Worm (Caenorhabditis elegans) whole organism, early embryonic: ENCODE measurements around the gene Y71G10AR.4.

Source experiments
- B0310.2 ChIP-seq: sonication (generic microtip); optimal IDR thresholded peaks from 2 replicates; lab custom pipeline; 2016; ENCODE audit warnings: mild to moderate bottlenecking, missing genetic modification characterization, missing compliant biosample characterization
- F13C5.2 ChIP-seq: sonication (generic microtip); optimal IDR thresholded peaks from 2 replicates; lab custom pipeline; 2017; ENCODE audit warnings: mild to moderate bottlenecking, missing genetic modification characterization, inconsistent platforms, missing compliant biosample characterization
- aly-1 ChIP-seq: sonication (generic microtip); optimal IDR thresholded peaks from 2 replicates; lab custom pipeline; 2016; ENCODE audit warnings: missing genetic modification characterization, missing compliant biosample characterization
- ama-1 ChIP-seq: fragments of 150-350 bp; optimal IDR thresholded peaks from 2 replicates; lab custom pipeline; 2014
- ceh-13 ChIP-seq: fragments of 200-800 bp; sonication (Bioruptor generic); optimal IDR thresholded peaks from 2 replicates; lab custom pipeline; 2018; ENCODE audit warnings: mild to moderate bottlenecking, missing genetic modification characterization, missing compliant biosample characterization
- ceh-36 ChIP-seq: sonication (generic microtip); optimal IDR thresholded peaks from 2 replicates; lab custom pipeline; 2016; ENCODE audit warnings: missing genetic modification characterization, inconsistent platforms, missing compliant biosample characterization
- ets-7 ChIP-seq: sonication (generic microtip); optimal IDR thresholded peaks from 2 replicates; lab custom pipeline; 2016; ENCODE audit warnings: missing genotype, missing genetic modification characterization, missing compliant biosample characterization
- flt-1 ChIP-seq: fragments of 200-800 bp; sonication (Bioruptor generic); IDR thresholded peaks from 2 replicates; pipeline ENCODE4 v1.3.6; 2022; ENCODE audit warnings: missing genetic modification characterization, missing compliant biosample characterization
- hmbx-1 ChIP-seq: sonication (generic microtip); optimal IDR thresholded peaks from 2 replicates; lab custom pipeline; 2016; ENCODE audit warnings: mild to moderate bottlenecking, missing genetic modification characterization, missing compliant biosample characterization
- hmg-4 ChIP-seq: fragments of 200-800 bp; sonication (Bioruptor generic); optimal IDR thresholded peaks from 2 replicates; lab custom pipeline; 2018; ENCODE audit warnings: mild to moderate bottlenecking, missing genetic modification characterization, missing compliant biosample characterization
- hnd-1 ChIP-seq: sonication (generic microtip); optimal IDR thresholded peaks from 2 replicates; lab custom pipeline; 2016; ENCODE audit warnings: missing genetic modification characterization, missing compliant biosample characterization
- pes-1 ChIP-seq: fragments of 200-800 bp; sonication (Bioruptor generic); IDR thresholded peaks from 2 replicates; pipeline ENCODE4 v1.3.6; 2022; ENCODE audit warnings: missing genetic modification reagents, missing genetic modification characterization, missing compliant biosample characterization
- scrt-1 ChIP-seq: fragments of 200-800 bp; sonication (Bioruptor generic); IDR thresholded peaks from 2 replicates; pipeline ENCODE4 v1.3.6; 2022; ENCODE audit warnings: missing genetic modification characterization, missing compliant biosample characterization
- sea-1 ChIP-seq: fragments of 200-800 bp; sonication (Bioruptor generic); conservative IDR thresholded peaks from 2 replicates; pipeline ENCODE4 v1.3.6; 2022; ENCODE audit warnings: missing genetic modification characterization, missing compliant biosample characterization
- tbx-11 ChIP-seq: fragments of 200-800 bp; sonication (Bioruptor generic); IDR thresholded peaks from 2 replicates; pipeline ENCODE4 v1.3.6; 2022; ENCODE audit warnings: missing genetic modification characterization, missing compliant biosample characterization
- tbx-37 ChIP-seq: fragments of 200-800 bp; sonication (Bioruptor generic); conservative IDR thresholded peaks from 2 replicates; pipeline ENCODE4 v1.3.6; 2022; ENCODE audit warnings: missing genetic modification reagents, missing genetic modification characterization, missing compliant biosample characterization
- tra-4 ChIP-seq: sonication (generic microtip); optimal IDR thresholded peaks from 2 replicates; lab custom pipeline; 2017; ENCODE audit warnings: missing genetic modification characterization, missing compliant biosample characterization

Y71G10AR.4 gene

DNA sequence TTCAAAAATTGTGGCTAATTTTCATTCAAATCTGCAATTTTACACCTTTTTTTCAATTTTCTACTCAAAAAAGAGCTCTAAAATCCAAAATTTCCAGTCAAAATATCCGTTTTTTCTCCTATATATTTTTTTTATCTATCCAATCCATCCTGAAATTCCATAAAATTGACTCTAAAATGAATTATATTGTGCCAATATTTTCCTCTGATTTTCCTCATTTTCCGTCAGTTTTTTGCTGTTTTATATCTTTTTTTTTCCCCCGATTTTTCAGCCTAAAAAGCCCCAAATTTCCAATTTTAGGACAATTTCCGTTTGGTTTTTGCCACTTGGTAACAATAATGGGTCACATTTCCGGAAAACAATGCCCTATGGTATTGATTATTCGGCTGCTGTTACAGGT is at the start of gene Y71G10AR.4:
TSS of gene Y71G10AR.4 (plus strand) at position 301 of the 400 bp plus-strand sequence.
- TF ChIP-seq flt-1 (GFP tag; lab: Robert Waterston, UW) (no peak), hmg-4 (GFP tag; lab: Kevin White, UChicago) (no peak), tbx-11 (GFP tag; lab: Robert Waterston, UW) (no peak), tra-4 (tag; lab: Kevin White, UChicago) (no peak), hmbx-1 (tag; lab: Kevin White, UChicago) (no peak), pes-1 (GFP tag; lab: Robert Waterston, UW) (no peak), ceh-36 (tag; lab: Kevin White, UChicago) (no peak), ama-1 (lab: Kevin White, UChicago) (no peak), scrt-1 (GFP tag; lab: Robert Waterston, UW) (no peak), hnd-1 (tag; lab: Kevin White, UChicago) (no peak), aly-1 (tag; lab: Kevin White, UChicago) (no peak), sea-1 (no peak), tbx-37 (GFP tag; lab: Robert Waterston, UW) (no peak), B0310.2 (tag; lab: Kevin White, UChicago) (no peak), ceh-13 (GFP tag; lab: Kevin White, UChicago) (no peak), F13C5.2 (no peak), ets-7 (tag; lab: Kevin White, UChicago) (no peak)

DNA sequence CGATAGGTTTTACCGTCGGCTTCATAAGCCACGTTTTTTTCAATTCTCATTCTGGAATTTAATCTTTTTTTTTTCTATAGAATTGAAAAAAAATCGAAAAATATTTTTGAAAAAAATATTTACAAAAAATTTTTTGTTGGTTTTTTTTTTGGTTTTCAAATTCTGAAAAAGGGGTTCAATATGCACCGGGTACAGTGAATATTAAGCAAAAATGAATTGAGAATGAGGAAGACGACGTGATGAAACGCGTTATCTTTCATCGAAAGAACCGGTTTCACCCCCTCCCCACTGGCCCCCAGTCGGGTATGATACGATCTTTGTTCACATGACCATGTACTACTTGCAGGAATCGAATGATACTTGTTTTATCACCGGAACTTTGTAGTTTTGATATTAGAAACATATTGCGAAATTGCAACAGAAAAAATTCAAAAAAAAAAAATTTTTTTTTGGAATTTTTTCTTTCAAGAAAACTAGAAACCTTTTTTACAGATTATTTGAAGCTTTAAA is 49.5 kb upstream of the Y71G10AR.4 start, which contains the start of gene C54E4.5:
TSS of gene C54E4.5 (minus strand) at position 51 of the 510 bp plus-strand sequence.
- TF ChIP-seq tra-4 (tag; lab: Kevin White, UChicago): no peak
- TF ChIP-seq pes-1 (GFP tag; lab: Robert Waterston, UW): no peak

DNA sequence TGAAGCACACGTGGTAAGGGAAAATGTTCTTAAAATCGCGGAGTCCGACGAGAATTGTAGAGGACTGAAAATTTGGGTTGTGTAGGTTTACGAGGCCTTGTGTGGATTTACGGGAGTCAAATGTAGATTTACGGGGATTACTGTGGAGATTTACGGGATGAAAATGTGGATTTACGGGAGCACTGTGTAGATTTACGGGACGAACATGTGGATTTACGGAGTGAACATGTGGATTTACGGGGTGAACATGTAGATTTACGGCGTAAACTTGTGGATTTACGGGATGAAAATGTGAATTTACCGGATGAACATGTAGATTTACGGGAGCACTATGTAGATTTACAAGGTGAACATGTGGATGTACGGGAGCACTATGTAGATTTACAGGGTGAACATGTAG is 42.6 kb upstream of the Y71G10AR.4 start:
- TF ChIP-seq sea-1 (no peak), ceh-13 (GFP tag; lab: Kevin White, UChicago) (no peak), hnd-1 (tag; lab: Kevin White, UChicago) (no peak), tra-4 (tag; lab: Kevin White, UChicago) (no peak), tbx-11 (GFP tag; lab: Robert Waterston, UW) (no peak), B0310.2 (tag; lab: Kevin White, UChicago) (no peak), scrt-1 (GFP tag; lab: Robert Waterston, UW) (no peak), hmbx-1 (tag; lab: Kevin White, UChicago) (no peak), hmg-4 (GFP tag; lab: Kevin White, UChicago) (no peak), ets-7 (tag; lab: Kevin White, UChicago) (no peak), pes-1 (GFP tag; lab: Robert Waterston, UW) (no peak), tbx-37 (GFP tag; lab: Robert Waterston, UW) (no peak), F13C5.2 (no peak), ama-1 (lab: Kevin White, UChicago) (no peak), flt-1 (GFP tag; lab: Robert Waterston, UW) (no peak)

DNA sequence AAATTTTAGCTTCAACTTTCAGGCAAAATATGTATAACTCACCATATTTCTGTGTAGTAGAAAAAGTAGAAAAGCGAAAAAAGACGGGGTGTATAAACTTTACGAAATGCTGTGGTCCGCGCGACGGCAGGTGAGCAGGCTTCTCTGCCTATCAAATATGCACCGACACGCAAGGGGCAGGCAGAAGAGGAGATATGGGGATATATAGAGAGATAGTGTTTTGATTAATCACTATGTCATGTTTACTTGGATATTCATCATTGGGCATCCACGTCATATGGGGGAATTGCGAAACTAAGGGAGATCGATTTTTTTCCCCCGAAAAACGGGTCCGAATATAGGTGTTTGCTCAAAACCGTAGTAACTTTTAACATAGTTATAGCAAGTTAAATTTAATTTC is 39.8 kb upstream of the Y71G10AR.4 start, which contains the start of gene gcy-37:
TSS of gene gcy-37 (minus strand) at position 101 of the 400 bp plus-strand sequence.
- TF ChIP-seq F13C5.2 (no peak), scrt-1 (GFP tag; lab: Robert Waterston, UW) (no peak), aly-1 (tag; lab: Kevin White, UChicago) (no peak), tbx-37 (GFP tag; lab: Robert Waterston, UW) (no peak), ceh-36 (tag; lab: Kevin White, UChicago) (no peak), tbx-11 (GFP tag; lab: Robert Waterston, UW) (no peak)

DNA sequence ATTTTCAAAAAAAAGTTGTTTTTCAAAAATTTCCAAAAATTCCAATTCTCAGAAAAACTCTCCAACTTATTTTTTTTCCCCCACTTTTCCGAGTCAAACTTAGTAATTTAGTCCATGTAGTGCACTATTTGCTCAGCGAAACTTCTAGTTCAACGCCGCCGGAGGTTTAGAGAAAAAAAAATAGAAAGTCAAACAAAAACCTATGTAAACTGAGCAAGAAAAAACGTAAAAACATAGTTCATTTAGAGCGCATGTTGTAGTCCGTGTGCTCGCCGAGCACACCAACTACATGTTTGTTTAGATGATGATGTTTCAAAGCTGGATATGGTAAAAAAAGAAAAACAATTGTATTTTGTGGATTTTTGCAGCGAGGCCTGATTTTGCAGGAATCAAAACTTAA is 36.6 kb upstream of the Y71G10AR.4 start:
- TF ChIP-seq B0310.2 (tag; lab: Kevin White, UChicago): no peak
- TF ChIP-seq hnd-1 (tag; lab: Kevin White, UChicago): no peak
- TF ChIP-seq ceh-13 (GFP tag; lab: Kevin White, UChicago): no peak
- TF ChIP-seq aly-1 (tag; lab: Kevin White, UChicago): no peak

DNA sequence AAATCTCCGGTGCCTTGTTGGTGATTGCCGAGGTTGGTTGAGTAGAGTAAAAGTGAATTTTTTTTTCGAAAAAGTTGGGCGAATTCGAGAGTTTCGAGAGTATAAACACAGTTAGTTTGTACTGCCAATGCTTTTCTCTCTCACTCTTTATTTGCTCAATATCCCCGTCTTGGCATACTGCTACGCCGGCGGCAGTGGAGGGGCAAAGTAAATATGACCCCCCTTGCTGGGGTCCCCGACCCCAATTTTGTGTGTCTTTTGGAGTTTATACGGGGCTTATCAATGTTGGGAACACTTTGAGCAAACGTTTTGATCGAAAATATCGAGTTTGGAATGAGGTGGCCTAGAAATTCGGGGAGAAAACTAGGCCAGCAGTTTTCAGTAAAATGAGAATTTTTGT is 30.3 kb upstream of the Y71G10AR.4 start, which contains the start of gene C54E4.4:
TSS of gene C54E4.4 (minus strand) at position 101 of the 400 bp plus-strand sequence.
- no peak for TF ChIP-seq ceh-36 (tag; lab: Kevin White, UChicago)
- no peak for TF ChIP-seq pes-1 (GFP tag; lab: Robert Waterston, UW)
- TF ChIP-seq flt-1 (GFP tag; lab: Robert Waterston, UW): no peak

DNA sequence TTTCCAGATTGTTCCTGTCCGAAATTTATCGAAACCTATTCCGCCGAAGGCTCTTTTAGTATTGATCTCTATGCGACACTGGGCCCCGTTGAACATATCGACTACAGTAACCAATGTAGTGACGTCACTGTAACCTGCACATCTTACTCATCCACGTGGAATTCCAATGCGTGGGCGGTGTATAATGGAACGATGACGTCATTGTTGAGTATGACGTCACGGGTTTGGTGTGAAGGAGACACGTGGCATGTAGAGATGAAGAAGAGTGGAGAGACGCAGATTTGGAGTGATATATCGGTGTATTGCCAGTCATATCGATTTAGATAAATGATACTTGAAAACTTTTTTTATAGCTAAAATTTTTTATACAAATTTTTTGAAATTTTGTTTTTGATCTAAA is 28.5 kb upstream of the Y71G10AR.4 start:
- no peak for TF ChIP-seq ets-7 (tag; lab: Kevin White, UChicago)
- no peak for TF ChIP-seq ceh-36 (tag; lab: Kevin White, UChicago)
- no peak for TF ChIP-seq hmg-4 (GFP tag; lab: Kevin White, UChicago)

DNA sequence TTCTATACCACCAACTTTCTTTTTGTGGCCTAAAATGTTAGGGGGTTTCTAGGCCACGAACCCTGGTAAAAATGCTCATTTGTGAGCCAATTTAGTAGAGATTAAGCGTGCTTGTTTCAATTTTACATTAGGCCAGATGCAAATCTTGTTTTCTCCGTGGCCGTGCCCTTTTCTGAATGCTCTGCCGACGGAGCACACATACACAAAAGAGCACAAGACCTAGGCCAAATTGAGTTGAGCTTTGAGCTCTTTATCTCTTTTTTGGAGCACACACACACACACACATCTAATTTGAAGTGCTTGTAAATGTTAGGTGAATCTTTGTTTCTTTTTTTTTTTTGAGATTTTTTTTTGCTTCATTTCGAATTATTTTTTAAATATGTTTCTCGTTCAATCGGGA is 26.0 kb upstream of the Y71G10AR.4 start:
- TF ChIP-seq hmg-4 (GFP tag; lab: Kevin White, UChicago): no peak
- TF ChIP-seq ets-7 (tag; lab: Kevin White, UChicago): no peak
- no peak for TF ChIP-seq hnd-1 (tag; lab: Kevin White, UChicago)
- TF ChIP-seq ama-1 (lab: Kevin White, UChicago): no peak
- TF ChIP-seq ceh-36 (tag; lab: Kevin White, UChicago): no peak
- no peak for TF ChIP-seq pes-1 (GFP tag; lab: Robert Waterston, UW)
- no peak for TF ChIP-seq tbx-11 (GFP tag; lab: Robert Waterston, UW)
- no peak for TF ChIP-seq tra-4 (tag; lab: Kevin White, UChicago)
